Worm (Caenorhabditis elegans) whole organism, midembryonic: ENCODE results near the gene W01C9.2.

ENCODE experiments used
- flt-1 ChIP-seq: fragments of 200-800 bp; sonication (Bioruptor generic); IDR thresholded peaks from 2 replicates; pipeline ENCODE4 v1.3.6; 2022; ENCODE audit warnings: missing genetic modification characterization, missing compliant biosample characterization
- med-1 ChIP-seq: sonication (generic microtip); optimal IDR thresholded peaks from 2 replicates; lab custom pipeline; 2017; ENCODE audit warnings: missing genetic modification characterization, mild to moderate bottlenecking, missing compliant biosample characterization, antibody characterized with exemption, missing genetic modification reagents; ENCODE audit not compliant: insufficient read depth

DNA sequence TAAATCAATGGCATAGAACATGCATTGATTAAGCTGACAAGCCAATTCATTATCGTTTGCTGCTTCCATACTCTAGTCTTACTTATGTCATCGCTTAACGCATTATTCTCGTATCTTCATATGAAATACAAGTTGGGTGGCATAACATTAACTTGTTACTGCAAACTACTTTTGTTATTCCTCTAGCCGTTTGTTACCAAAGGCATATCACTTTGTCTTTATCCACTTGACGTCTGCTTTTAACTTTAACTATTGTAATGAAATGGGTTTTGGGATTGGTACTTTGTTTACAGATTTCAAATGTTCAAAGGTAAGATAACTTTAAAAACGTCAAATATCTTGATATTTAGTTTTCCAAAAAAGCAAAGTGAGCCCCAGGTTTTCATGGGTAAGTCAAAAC, at the start of gene W01C9.2:
- TF ChIP-seq flt-1 (GFP tag; lab: Robert Waterston, UW) (no peak), med-1 (GFP tag; lab: Kevin White, UChicago) (no peak)
